Fruit fly (Drosophila melanogaster): ENCODE measurements around the gene CG10588.

dm6 chr3L:20974600-20974999 lies 17.9 kb downstream of the CG10588 start, which contains the start of gene CG33286:
- TF ChIP-seq CTCF (optimal IDR thresholded peaks at IDR 0.05) (no peak), CG8478 (optimal IDR thresholded peaks at IDR 0.05) (no peak)

Measured in S2 (cell line).